Worm (Caenorhabditis elegans) whole organism, L1 larva: Measurements from ENCODE around the gene F49C12.11.

Experiments used
- C04F5.9 ChIP-seq: sonication (generic microtip); optimal IDR thresholded peaks from 2 replicates; lab custom pipeline; 2016; ENCODE audit warnings: missing genetic modification characterization, missing compliant biosample characterization
- C34B4.2 ChIP-seq: sonication (generic microtip); optimal IDR thresholded peaks from 2 replicates; lab custom pipeline; 2017; ENCODE audit warnings: mild to moderate bottlenecking, missing genetic modification characterization, missing compliant biosample characterization
- F16B12.6 ChIP-seq: fragments of 150-350 bp; optimal IDR thresholded peaks from 2 replicates; lab custom pipeline; 2014; ENCODE audit warnings: missing biosample characterization, missing genetic modification characterization
- blmp-1 ChIP-seq: fragments of 150-350 bp; optimal IDR thresholded peaks from 2 replicates; lab custom pipeline; 2014; ENCODE audit warnings: missing biosample characterization, missing genetic modification characterization
- ceh-88 ChIP-seq: fragments of 200-800 bp; sonication (Bioruptor generic); IDR thresholded peaks from 2 replicates; pipeline ENCODE4 v1.3.6; 2022; ENCODE audit warnings: missing genetic modification characterization, missing compliant biosample characterization
- ceh-90 ChIP-seq: sonication (generic microtip); optimal IDR thresholded peaks from 2 replicates; lab custom pipeline; 2016; ENCODE audit warnings: missing genetic modification characterization, missing compliant biosample characterization
- ces-1 ChIP-seq: fragments of 150-350 bp; optimal IDR thresholded peaks from 2 replicates; lab custom pipeline; 2014; ENCODE audit warnings: missing biosample characterization, missing genetic modification reagents, missing genetic modification characterization
- dpl-1 ChIP-seq, 3 experiments: fragments of 150-350 bp in 2 of 3; sonication (generic microtip) in 1 of 3; optimal IDR thresholded peaks; 2 replicates each; lab custom pipeline; 2014 to 2017; ENCODE audit warnings: missing biosample characterization in 3 of 3, missing genetic modification characterization in 3 of 3, missing genetic modification reagents in 3 of 3
- efl-1 ChIP-seq, 4 experiments: fragments of 150-350 bp; optimal IDR thresholded peaks in 3 of 4; peaks in 1 of 4; 1 replicate in 1 of 4; 2 replicates in 3 of 4; lab custom pipeline; 2014; ENCODE audit warnings: missing biosample characterization in 2 of 4, missing genetic modification characterization in 2 of 4, missing genetic modification reagents in 2 of 4
- efl-3 ChIP-seq: fragments of 200-800 bp; sonication (Bioruptor generic); optimal IDR thresholded peaks from 2 replicates; lab custom pipeline; 2018; ENCODE audit warnings: mild to moderate bottlenecking, missing genetic modification characterization, missing compliant biosample characterization
- egl-27 ChIP-seq, 2 experiments: fragments of 150-350 bp in 1 of 2; sonication (generic microtip); optimal IDR thresholded peaks; 3 replicates each; lab custom pipeline; 2017 to 2018; ENCODE audit warnings: missing biosample characterization in 2 of 2, missing genetic modification characterization in 2 of 2, missing genetic modification reagents in 2 of 2
- fos-1 ChIP-seq: fragments of 150-350 bp; optimal IDR thresholded peaks from 2 replicates; lab custom pipeline; 2014; ENCODE audit warnings: missing biosample characterization, missing genetic modification characterization
- hlh-17 ChIP-seq: fragments of 200-800 bp; sonication (Bioruptor generic); optimal IDR thresholded peaks from 2 replicates; lab custom pipeline; 2018; ENCODE audit warnings: missing genetic modification characterization, mild to moderate bottlenecking, missing compliant biosample characterization, moderate library complexity, borderline replicate concordance
- irx-1 ChIP-seq: sonication (generic microtip); optimal IDR thresholded peaks from 2 replicates; lab custom pipeline; 2016; ENCODE audit warnings: missing genetic modification characterization, missing compliant biosample characterization
- lin-13 ChIP-seq: fragments of 150-350 bp; optimal IDR thresholded peaks from 2 replicates; lab custom pipeline; 2014; ENCODE audit warnings: missing biosample characterization, missing genetic modification reagents, missing genetic modification characterization
- lin-14 ChIP-seq: fragments of 200-800 bp; sonication (Bioruptor generic); optimal IDR thresholded peaks from 2 replicates; lab custom pipeline; 2018; ENCODE audit warnings: mild to moderate bottlenecking, missing genetic modification characterization, moderate library complexity, missing compliant biosample characterization
- lin-15B ChIP-seq: fragments of 150-350 bp; sonication (generic microtip); optimal IDR thresholded peaks from 3 replicates; lab custom pipeline; 2014; ENCODE audit warnings: missing biosample characterization, missing genetic modification characterization
- lin-35 ChIP-seq, 2 experiments: fragments of 150-350 bp; optimal IDR thresholded peaks; 2 replicates each; lab custom pipeline; 2014; ENCODE audit warnings: missing biosample characterization in 2 of 2, missing genetic modification characterization in 2 of 2, missing genetic modification reagents in 2 of 2
- lsy-2 ChIP-seq, 2 experiments: fragments of 150-350 bp; optimal IDR thresholded peaks; 2 replicates each; lab custom pipeline; 2014; ENCODE audit warnings: missing biosample characterization in 2 of 2, missing genetic modification characterization in 2 of 2
- mdl-1 ChIP-seq, 2 experiments: fragments of 150-350 bp; optimal IDR thresholded peaks; 2 replicates each; lab custom pipeline; 2014 to 2017; ENCODE audit warnings: missing biosample characterization in 2 of 2, missing genetic modification characterization in 2 of 2, inconsistent platforms in 1 of 2
- mep-1 ChIP-seq: fragments of 150-350 bp; optimal IDR thresholded peaks from 2 replicates; lab custom pipeline; 2014; ENCODE audit warnings: missing biosample characterization, missing genetic modification characterization
- nhr-11 ChIP-seq: fragments of 150-350 bp; optimal IDR thresholded peaks from 2 replicates; lab custom pipeline; 2014; ENCODE audit warnings: missing biosample characterization, missing genetic modification characterization
- nhr-20 ChIP-seq: sonication (generic microtip); optimal IDR thresholded peaks from 2 replicates; lab custom pipeline; 2016; ENCODE audit warnings: mild to moderate bottlenecking, missing genetic modification characterization, missing compliant biosample characterization
- nhr-47 ChIP-seq: sonication (generic microtip); optimal IDR thresholded peaks from 2 replicates; lab custom pipeline; 2016; ENCODE audit warnings: mild to moderate bottlenecking, missing genetic modification characterization, moderate library complexity, missing compliant biosample characterization
- nhr-71 ChIP-seq: sonication (generic microtip); optimal IDR thresholded peaks from 2 replicates; lab custom pipeline; 2016; ENCODE audit warnings: mild to moderate bottlenecking, missing genetic modification characterization, moderate library complexity, missing compliant biosample characterization
- nhr-76 ChIP-seq: sonication (generic microtip); optimal IDR thresholded peaks from 2 replicates; lab custom pipeline; 2017; ENCODE audit warnings: missing biosample characterization, missing genetic modification characterization
- pax-3 ChIP-seq: fragments of 200-800 bp; sonication (Bioruptor generic); optimal IDR thresholded peaks from 2 replicates; lab custom pipeline; 2018; ENCODE audit warnings: mild to moderate bottlenecking, missing genetic modification characterization, moderate library complexity, missing compliant biosample characterization
- rnt-1 ChIP-seq: sonication (generic microtip); optimal IDR thresholded peaks from 2 replicates; lab custom pipeline; 2016; ENCODE audit warnings: mild to moderate bottlenecking, missing genetic modification characterization, moderate library complexity, missing compliant biosample characterization
- snu-23 ChIP-seq: sonication (generic microtip); optimal IDR thresholded peaks from 2 replicates; lab custom pipeline; 2016; ENCODE audit warnings: missing genetic modification characterization, missing compliant biosample characterization
- sox-4 ChIP-seq: sonication (generic microtip); optimal IDR thresholded peaks from 2 replicates; lab custom pipeline; 2016; ENCODE audit warnings: missing genetic modification characterization, missing compliant biosample characterization
- sup-37 ChIP-seq: fragments of 200-800 bp; sonication (Bioruptor generic); optimal IDR thresholded peaks from 2 replicates; lab custom pipeline; 2018; ENCODE audit warnings: mild to moderate bottlenecking, missing genetic modification characterization, missing compliant biosample characterization
- unc-30 ChIP-seq: sonication (generic microtip); optimal IDR thresholded peaks from 2 replicates; lab custom pipeline; 2017; ENCODE audit warnings: missing biosample characterization, missing genetic modification characterization
- unc-62 ChIP-seq: fragments of 150-350 bp; optimal IDR thresholded peaks from 2 replicates; lab custom pipeline; 2014; ENCODE audit warnings: missing biosample characterization, missing genetic modification reagents, missing genetic modification characterization
- unc-86 ChIP-seq: sonication (generic microtip); optimal IDR thresholded peaks from 2 replicates; lab custom pipeline; 2016; ENCODE audit warnings: missing genetic modification characterization, missing compliant biosample characterization
- unc-98 ChIP-seq: fragments of 200-800 bp; sonication (Bioruptor generic); IDR thresholded peaks from 2 replicates; pipeline ENCODE4 v1.3.6; 2022; ENCODE audit warnings: missing genetic modification characterization, missing compliant biosample characterization
- vab-15 ChIP-seq: sonication (generic microtip); optimal IDR thresholded peaks from 2 replicates; lab custom pipeline; 2017; ENCODE audit warnings: missing genotype, mild to moderate bottlenecking, missing genetic modification characterization, missing compliant biosample characterization
- xbp-1 ChIP-seq: sonication (generic microtip); optimal IDR thresholded peaks from 2 replicates; lab custom pipeline; 2016; ENCODE audit warnings: missing genetic modification characterization, missing compliant biosample characterization
- zag-1 ChIP-seq: fragments of 150-350 bp; optimal IDR thresholded peaks from 2 replicates; lab custom pipeline; 2014; ENCODE audit warnings: missing biosample characterization, missing genetic modification characterization
- ztf-11 ChIP-seq, 2 experiments: sonication (generic microtip); optimal IDR thresholded peaks; 2 replicates each; lab custom pipeline; 2016 to 2017; ENCODE audit warnings: missing genetic modification characterization in 2 of 2, missing biosample characterization in 1 of 2, missing compliant biosample characterization in 1 of 2

The F49C12.11 gene

DNA sequence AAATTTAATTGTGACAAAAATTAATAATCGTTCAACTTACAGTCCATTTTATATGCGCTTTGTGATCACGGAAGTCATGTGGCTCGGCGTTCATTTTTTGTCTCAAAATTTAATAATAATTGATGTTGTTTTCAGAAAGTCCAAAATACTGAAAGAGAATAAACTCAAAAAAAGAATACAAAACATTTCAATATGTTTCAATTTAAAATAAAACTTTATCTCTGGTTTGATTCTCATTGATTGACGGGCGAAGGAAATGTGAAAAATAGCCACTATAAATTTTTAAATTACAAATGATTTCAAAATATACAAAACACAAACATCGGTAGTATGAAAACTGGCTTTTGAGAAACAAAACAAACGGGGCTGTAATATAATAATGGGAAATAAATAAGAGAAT is 20.0 kb downstream of the F49C12.11 start, which contains the start of gene T20D3.6:
TSS of gene T20D3.6 (minus strand) at position 101 of the 400 bp plus-strand sequence.
- TF ChIP-seq vab-15, result no peak
- no peak for TF ChIP-seq snu-23
- TF ChIP-seq C04F5.9 (tag; lab: Kevin White, UChicago), result no peak
- no peak for TF ChIP-seq zag-1 (tag; lab: Kevin White, UChicago)
- TF ChIP-seq unc-62 (GFP tag; lab: Kevin White, UChicago), result no peak
- TF ChIP-seq nhr-11, result no peak
- TF ChIP-seq pax-3 (tag; lab: Kevin White, UChicago), result no peak
- TF ChIP-seq sox-4 (tag; lab: Kevin White, UChicago), result no peak
- TF ChIP-seq unc-30 (tag; lab: Kevin White, UChicago), result no peak
- TF ChIP-seq hlh-17, result no peak
- TF ChIP-seq C34B4.2 (tag; lab: Kevin White, UChicago), result no peak
- no peak for TF ChIP-seq fos-1
- no peak for TF ChIP-seq egl-27 (tag; optimal IDR thresholded peaks at IDR 0.05; lab: Kevin White, UChicago)
- no peak for TF ChIP-seq lin-15B (tag; lab: Kevin White, UChicago)
- TF ChIP-seq unc-98 (GFP tag; lab: Robert Waterston, UW), result no peak
- no peak for TF ChIP-seq F16B12.6 (tag; lab: Kevin White, UChicago)
- no peak for TF ChIP-seq efl-3 (GFP tag; lab: Kevin White, UChicago)
- TF ChIP-seq nhr-76 (tag; lab: Kevin White, UChicago), result no peak
- TF ChIP-seq lin-13 (GFP tag; lab: Kevin White, UChicago), result no peak
- TF ChIP-seq, all 84 proteins: peak for 0

ce11 chrIV:9341591-9341990 is 22.4 kb downstream of the F49C12.11 start, which contains the start of gene vps-26:
Gene vps-26, minus strand, starts transcription at chrIV:9341790.
- TF ChIP-seq ceh-88 (GFP tag; lab: Robert Waterston, UW) (no peak), lsy-2 (tag; optimal IDR thresholded peaks at IDR 0.05; lab: Kevin White, UChicago) (peak; percentile 32 to 55), efl-1 (optimal IDR thresholded peaks at IDR 0.05; lab: Kevin White, UChicago) (peak; percentile 35 to 43), efl-1 (GFP tag; optimal IDR thresholded peaks at IDR 0.05 in 1 of 2; lab: Kevin White, UChicago) (peak in 1 of 2 experiments; percentile 38), lin-14 (GFP tag; lab: Kevin White, UChicago) (peak; percentile 39), dpl-1 (GFP tag; optimal IDR thresholded peaks at IDR 0.05; lab: Kevin White, UChicago) (peak; percentile 1 to 46 (median 13)), nhr-11 (no peak), irx-1 (peak; percentile 13), nhr-71 (tag; lab: Kevin White, UChicago) (peak; percentile 37), blmp-1 (tag; lab: Kevin White, UChicago) (peak; percentile 9), sup-37 (GFP tag; lab: Kevin White, UChicago) (no peak), ces-1 (GFP tag; lab: Kevin White, UChicago) (no peak), mep-1 (peak; percentile 37), nhr-47 (tag; lab: Kevin White, UChicago) (peak; percentile 2), ceh-90 (tag; lab: Kevin White, UChicago) (no peak), mdl-1 (tag; optimal IDR thresholded peaks at IDR 0.05; lab: Kevin White, UChicago) (peak in 1 of 2 experiments; percentile 7), F16B12.6 (tag; lab: Kevin White, UChicago) (peak; percentile 3), xbp-1 (tag; lab: Kevin White, UChicago) (peak; percentile 22), snu-23 (peak; percentile 33), rnt-1 (peak; percentile 7), nhr-20 (tag; lab: Kevin White, UChicago) (peak; percentile 8), ztf-11 (tag; optimal IDR thresholded peaks at IDR 0.05; lab: Kevin White, UChicago) (no peak), lin-35 (GFP tag; optimal IDR thresholded peaks at IDR 0.05; lab: Kevin White, UChicago) (peak; percentile 20 to 39)
- TF ChIP-seq, all 84 proteins: peak for 16

- TF ChIP-seq efl-1 (optimal IDR thresholded peaks at IDR 0.05; lab: Kevin White, UChicago) (no peak), efl-1 (GFP tag; optimal IDR thresholded peaks at IDR 0.05 in 1 of 2; lab: Kevin White, UChicago) (peak in 1 of 2 experiments; percentile 16), unc-86 (tag; lab: Kevin White, UChicago) (no peak)
Measured at ce11 chrIV:9343102-9343599, 24.0 kb downstream of the F49C12.11 start, which contains the start of gene pigc-1. Gene pigc-1, minus strand, starts transcription at chrIV:9343152.
